Fruit fly (Drosophila melanogaster) whole organism, embryonic: Measurements from ENCODE around the gene CG2681.

Source experiments
- Abd-B ChIP-seq: fragments of 200-800 bp; sonication (Bioruptor generic); optimal IDR thresholded peaks from 2 replicates; lab custom pipeline; 2018; ENCODE audit warnings: missing biosample characterization, mild to moderate bottlenecking, missing genetic modification characterization, moderate library complexity
- Awh ChIP-seq: fragments of 200-800 bp; sonication (Bioruptor generic); IDR thresholded peaks from 2 replicates; pipeline ENCODE4, ENCODE4 v1.3.6; 2022; ENCODE audit warnings: missing biosample characterization, missing genetic modification characterization
- CG11085 ChIP-seq: fragments of 200-800 bp; sonication (Bioruptor generic); IDR thresholded peaks from 2 replicates; pipeline ENCODE4 v1.3.6; 2022; ENCODE audit warnings: missing biosample characterization, missing genetic modification characterization
- CG11504 ChIP-seq: fragments of 200-800 bp; sonication (Bioruptor generic); optimal IDR thresholded peaks from 3 replicates; lab custom pipeline; 2019; ENCODE audit warnings: missing biosample characterization, mild to moderate bottlenecking, missing genetic modification characterization, moderate library complexity
- CG12769 ChIP-seq: fragments of 200-800 bp; sonication (Bioruptor generic); optimal IDR thresholded peaks from 2 replicates; lab custom pipeline; 2019; ENCODE audit warnings: missing biosample characterization, mild to moderate bottlenecking, missing genetic modification characterization, moderate library complexity
- CG13296 ChIP-seq: fragments of 200-800 bp; sonication (Bioruptor generic); optimal IDR thresholded peaks from 3 replicates; lab custom pipeline; 2018; ENCODE audit warnings: missing biosample characterization, mild to moderate bottlenecking, missing genetic modification characterization
- CG13424 ChIP-seq: fragments of 200-800 bp; sonication (Bioruptor generic); optimal IDR thresholded peaks from 2 replicates; lab custom pipeline; 2019; ENCODE audit warnings: missing biosample characterization, mild to moderate bottlenecking, missing genetic modification characterization, moderate library complexity
- CG14050 ChIP-seq: fragments of 200-800 bp; sonication (Bioruptor generic); IDR thresholded peaks from 3 replicates; pipeline ENCODE4 v1.3.6; 2022; ENCODE audit warnings: missing biosample characterization, missing genetic modification characterization
- CG17359 ChIP-seq: fragments of 200-800 bp; sonication (Bioruptor generic); optimal IDR thresholded peaks from 3 replicates; lab custom pipeline; 2018; ENCODE audit warnings: missing biosample characterization, mild to moderate bottlenecking, missing genetic modification characterization, moderate library complexity
- CG18619 ChIP-seq: fragments of 200-800 bp; sonication (Bioruptor generic); optimal IDR thresholded peaks from 3 replicates; lab custom pipeline; 2017; ENCODE audit warnings: missing biosample characterization, mild to moderate bottlenecking, missing genetic modification characterization
- CG2129 ChIP-seq: fragments of 200-800 bp; sonication (Bioruptor generic); IDR thresholded peaks from 2 replicates; pipeline ENCODE4 v1.3.6; 2022; ENCODE audit warnings: missing biosample characterization, missing genetic modification characterization; ENCODE audit not compliant: partially characterized antibody
- CG2202 ChIP-seq: fragments of 200-800 bp; sonication (Bioruptor generic); optimal IDR thresholded peaks from 2 replicates; lab custom pipeline; 2018; ENCODE audit warnings: missing biosample characterization, mild to moderate bottlenecking, missing genetic modification characterization
- CG5245 ChIP-seq: fragments of 200-800 bp; sonication (Bioruptor generic); optimal IDR thresholded peaks from 3 replicates; lab custom pipeline; 2016; ENCODE audit warnings: missing biosample characterization, missing genetic modification characterization
- CG6765 ChIP-seq: fragments of 200-800 bp; sonication (Bioruptor generic); optimal IDR thresholded peaks from 3 replicates; lab custom pipeline; 2017; ENCODE audit warnings: missing biosample characterization, mild to moderate bottlenecking, missing genetic modification characterization
- CG7928 ChIP-seq: fragments of 200-800 bp; sonication (Bioruptor generic); optimal IDR thresholded peaks from 2 replicates; lab custom pipeline; 2017; ENCODE audit warnings: missing biosample characterization, mild to moderate bottlenecking, missing genetic modification characterization
- CG8359 ChIP-seq: fragments of 200-800 bp; sonication (Bioruptor generic); optimal IDR thresholded peaks from 2 replicates; lab custom pipeline; 2017; ENCODE audit warnings: missing biosample characterization, mild to moderate bottlenecking, missing genetic modification characterization, borderline replicate concordance
- D ChIP-seq, 2 experiments: fragments of 200-800 bp in 1 of 2; fragments of >200 bp in 1 of 2; sonication (Bioruptor generic) in 1 of 2; optimal IDR thresholded peaks; 2 replicates in 1 of 2; 3 replicates in 1 of 2; lab custom pipeline; 2017; ENCODE audit warnings: mild to moderate bottlenecking in 1 of 2, missing biosample characterization in 1 of 2, missing genetic modification characterization in 1 of 2, missing genetic modification reagents in 1 of 2
- Deaf1 ChIP-seq: fragments of 200-800 bp; optimal IDR thresholded peaks from 3 replicates; lab custom pipeline; 2019; ENCODE audit warnings: missing biosample characterization, mild to moderate bottlenecking, missing genetic modification characterization, moderate library complexity
- HLH54F ChIP-seq: fragments of 200-800 bp; sonication (Bioruptor generic); optimal IDR thresholded peaks from 3 replicates; lab custom pipeline; 2016; ENCODE audit warnings: missing biosample characterization, missing genetic modification characterization
- HLHmδ ChIP-seq: fragments of 200-800 bp; sonication (Bioruptor generic); optimal IDR thresholded peaks from 2 replicates; lab custom pipeline; 2018; ENCODE audit warnings: missing biosample characterization, mild to moderate bottlenecking, missing genetic modification characterization, moderate library complexity
- Kr ChIP-seq: fragments of 200-800 bp; sonication (Bioruptor generic); optimal IDR thresholded peaks from 2 replicates; lab custom pipeline; 2017; ENCODE audit warnings: missing biosample characterization, mild to moderate bottlenecking, missing genetic modification characterization
- MESR4 ChIP-seq: fragments of 200-800 bp; sonication (Bioruptor generic); optimal IDR thresholded peaks from 2 replicates; lab custom pipeline; 2018; ENCODE audit warnings: missing biosample characterization, mild to moderate bottlenecking, missing genetic modification characterization, moderate library complexity
- Max ChIP-seq: fragments of 200-800 bp; sonication (Bioruptor generic); optimal IDR thresholded peaks from 2 replicates; lab custom pipeline; 2016; ENCODE audit warnings: missing biosample characterization, mild to moderate bottlenecking, missing genetic modification characterization
- Rfx ChIP-seq: fragments of 200-800 bp; sonication (Bioruptor generic); IDR thresholded peaks from 2 replicates; pipeline ENCODE4 v1.3.6; 2022; ENCODE audit warnings: missing biosample characterization, missing genetic modification characterization
- bsh ChIP-seq, 2 experiments: fragments of 200-800 bp; sonication (Bioruptor generic); optimal IDR thresholded peaks; 2 replicates each; lab custom pipeline; 2017 to 2018; ENCODE audit warnings: mild to moderate bottlenecking in 2 of 2, missing biosample characterization in 2 of 2, missing genetic modification characterization in 2 of 2, moderate library complexity in 1 of 2
- croc ChIP-seq: fragments of 200-800 bp; sonication (Bioruptor generic); conservative IDR thresholded peaks from 3 replicates; pipeline ENCODE4 v1.3.6; 2022; ENCODE audit warnings: missing biosample characterization, missing genetic modification characterization
- dpn ChIP-seq, 2 experiments: fragments of 200-800 bp; sonication (Bioruptor generic); optimal IDR thresholded peaks; 3 replicates each; lab custom pipeline; 2016; ENCODE audit warnings: missing biosample characterization in 2 of 2, missing genetic modification characterization in 2 of 2
- fd64A ChIP-seq: fragments of 200-800 bp; sonication (Bioruptor generic); optimal IDR thresholded peaks from 3 replicates; lab custom pipeline; 2018; ENCODE audit warnings: missing biosample characterization, mild to moderate bottlenecking, missing genetic modification characterization
- fru ChIP-seq: fragments of >200 bp; optimal IDR thresholded peaks from 2 replicates; lab custom pipeline; 2017
- gt ChIP-seq: fragments of 200-800 bp; sonication (Bioruptor generic); IDR thresholded peaks from 2 replicates; pipeline ENCODE4 v1.3.6; 2022; ENCODE audit warnings: missing biosample characterization, missing genetic modification characterization
- ind ChIP-seq: fragments of 200-800 bp; sonication (Bioruptor generic); optimal IDR thresholded peaks from 3 replicates; lab custom pipeline; 2016; ENCODE audit warnings: missing biosample characterization, missing genetic modification characterization
- kay ChIP-seq: fragments of 200-800 bp; sonication (Bioruptor generic); optimal IDR thresholded peaks from 2 replicates; lab custom pipeline; 2016; ENCODE audit warnings: missing biosample characterization, missing genetic modification characterization
- klu ChIP-seq: fragments of 200-800 bp; sonication (Bioruptor generic); IDR thresholded peaks from 2 replicates; pipeline ENCODE4 v1.3.6; 2022; ENCODE audit warnings: missing biosample characterization, missing genetic modification characterization
- lov ChIP-seq, 2 experiments: fragments of 200-800 bp in 1 of 2; fragments of >200 bp in 1 of 2; sonication (Bioruptor generic) in 1 of 2; IDR thresholded peaks in 1 of 2; optimal IDR thresholded peaks in 1 of 2; 2 replicates in 1 of 2; 3 replicates in 1 of 2; pipeline versions ENCODE4 v1.3.6 to Lab custom; 2017 to 2022; ENCODE audit warnings: missing biosample characterization in 1 of 2, missing genetic modification characterization in 1 of 2
- pan ChIP-seq, 4 experiments: fragments of >200 bp in 3 of 4; fragments of 200-800 bp in 1 of 4; sonication (Bioruptor generic) in 1 of 4; optimal IDR thresholded peaks in 3 of 4; IDR thresholded peaks in 1 of 4; 2 replicates each; pipeline versions ENCODE4 v1.3.6 to Lab custom; 2017 to 2022; ENCODE audit warnings: missing biosample characterization in 2 of 4, missing genetic modification characterization in 2 of 4, mixed read lengths in 1 of 4
- phol ChIP-seq: fragments of 200-800 bp; sonication (Bioruptor generic); optimal IDR thresholded peaks from 3 replicates; lab custom pipeline; 2018; ENCODE audit warnings: missing biosample characterization, mild to moderate bottlenecking, missing genetic modification characterization, moderate library complexity
- pita ChIP-seq: fragments of 200-800 bp; sonication (Bioruptor generic); optimal IDR thresholded peaks from 2 replicates; lab custom pipeline; 2017; ENCODE audit warnings: missing biosample characterization, mild to moderate bottlenecking, missing genetic modification characterization
- row ChIP-seq: fragments of 200-800 bp; sonication (Bioruptor generic); IDR thresholded peaks from 3 replicates; pipeline ENCODE4 v1.3.6; 2022; ENCODE audit warnings: missing biosample characterization, missing genetic modification characterization
- run ChIP-seq: fragments of 200-800 bp; sonication (Bioruptor generic); optimal IDR thresholded peaks from 3 replicates; lab custom pipeline; 2018; ENCODE audit warnings: missing biosample characterization, mild to moderate bottlenecking, missing genetic modification characterization
- shn ChIP-seq: fragments of 200-800 bp; sonication (Bioruptor generic); optimal IDR thresholded peaks from 3 replicates; lab custom pipeline; 2016; ENCODE audit warnings: missing biosample characterization, missing genetic modification characterization
- sob ChIP-seq: fragments of 200-800 bp; sonication (Bioruptor generic); IDR thresholded peaks from 2 replicates; pipeline ENCODE4 v1.3.6; 2022; ENCODE audit warnings: missing biosample characterization, missing genetic modification characterization
- sr ChIP-seq: fragments of 200-800 bp; sonication (Bioruptor generic); IDR thresholded peaks from 3 replicates; pipeline ENCODE4 v1.3.6; 2022; ENCODE audit warnings: missing biosample characterization, missing genetic modification characterization
- trh ChIP-seq: fragments of 200-800 bp; sonication (Bioruptor generic); optimal IDR thresholded peaks from 2 replicates; lab custom pipeline; 2016; ENCODE audit warnings: missing biosample characterization, missing genetic modification characterization
- twi ChIP-seq: fragments of 200-800 bp; optimal IDR thresholded peaks from 2 replicates; lab custom pipeline; 2019; ENCODE audit warnings: missing biosample characterization, mild to moderate bottlenecking, missing genetic modification characterization, moderate library complexity
- unpg ChIP-seq: fragments of 200-800 bp; sonication (Bioruptor generic); optimal IDR thresholded peaks from 3 replicates; lab custom pipeline; 2018; ENCODE audit warnings: missing biosample characterization, mild to moderate bottlenecking, missing genetic modification characterization, moderate library complexity
- wek ChIP-seq: fragments of 200-800 bp; sonication (Bioruptor generic); optimal IDR thresholded peaks from 3 replicates; lab custom pipeline; 2018; ENCODE audit warnings: missing biosample characterization, mild to moderate bottlenecking, missing genetic modification characterization, moderate library complexity
- wor ChIP-seq: fragments of 200-800 bp; sonication (Bioruptor generic); IDR thresholded peaks from 2 replicates; pipeline ENCODE4 v1.3.6; 2022; ENCODE audit warnings: missing biosample characterization, missing genetic modification characterization
- zf30C ChIP-seq: fragments of 200-800 bp; sonication (Bioruptor generic); optimal IDR thresholded peaks from 3 replicates; lab custom pipeline; 2018; ENCODE audit warnings: missing biosample characterization, mild to moderate bottlenecking, missing genetic modification characterization
- zfh1 ChIP-seq: fragments of 200-800 bp; sonication (Bioruptor generic); IDR thresholded peaks from 3 replicates; pipeline ENCODE4 v1.3.6; 2022; ENCODE audit warnings: missing biosample characterization, missing genetic modification characterization

The CG2681 gene

DNA sequence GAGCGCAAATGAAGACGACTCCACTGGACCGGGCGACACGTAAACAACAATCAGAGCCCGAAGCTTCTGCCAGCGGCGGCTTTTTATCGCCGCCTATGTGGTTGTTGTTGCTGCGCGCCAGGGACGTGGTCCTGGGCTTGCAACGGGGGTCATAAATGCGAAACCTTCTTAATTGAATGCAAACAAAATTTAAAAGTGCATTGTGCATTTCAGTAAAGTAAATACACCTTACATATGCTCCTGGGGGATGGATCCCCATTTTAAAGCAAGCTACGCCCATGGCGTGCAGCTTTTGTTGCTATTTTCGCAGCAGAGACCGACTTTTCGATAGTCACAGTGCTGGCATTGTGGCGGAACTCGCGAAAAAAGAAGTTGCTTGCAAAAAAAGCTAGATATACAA lies 4.8 kb upstream of the CG2681 start, which contains the start of gene Ugalt:
Ugalt (minus strand) TSS at position 160 of the 400 bp plus-strand sequence.
- TF ChIP-seq HLH54F (GFP tag; lab: Kevin White, UChicago) (peak; percentile 100), shn (peak; percentile 100), CG13424 (tag; lab: Kevin White, UChicago) (peak; percentile 100), twi (tag; lab: Kevin White, UChicago) (peak; percentile 100), fd64A (GFP tag; lab: Kevin White, UChicago) (peak; percentile 100), CG2129 (no peak), trh (GFP tag; lab: Kevin White, UChicago) (peak; percentile 100), kay (peak; percentile 100), wek (peak; percentile 100), CG11504 (peak; percentile 99), fru (lab: Kevin White, UChicago) (no peak), Max (GFP tag; lab: Kevin White, UChicago) (peak; percentile 100), sr (peak; percentile 100), Kr (GFP tag; lab: Kevin White, UChicago) (peak; percentile 96), zfh1 (GFP tag; lab: Robert Waterston, UW) (peak; percentile 100), croc (peak; percentile 100), row (GFP tag; lab: Robert Waterston, UW) (peak; percentile 100), Rfx (GFP tag; lab: Robert Waterston, UW) (peak; percentile 100), bsh (GFP tag; optimal IDR thresholded peaks at IDR 0.05; lab: Kevin White, UChicago) (peak; percentile 100), CG7928 (GFP tag; lab: Kevin White, UChicago) (peak; percentile 96), CG8359 (GFP tag; lab: Kevin White, UChicago) (peak; percentile 98), unpg (GFP tag; lab: Kevin White, UChicago) (peak; percentile 100), wor (peak; percentile 100), D (optimal IDR thresholded peaks at IDR 0.05; lab: Kevin White, UChicago) (no peak), D (GFP tag; optimal IDR thresholded peaks at IDR 0.05; lab: Kevin White, UChicago) (peak; percentile 100), Deaf1 (tag; lab: Kevin White, UChicago) (peak; percentile 95), pita (no peak), pan (optimal IDR thresholded peaks at IDR 0.05; lab: Kevin White, UChicago) (no peak), pan (GFP tag; optimal IDR thresholded peaks at IDR 0.05 in 1 of 2, IDR thresholded peaks at IDR 0.05 in 1 of 2) (peak in 1 of 2 experiments; percentile 100), Abd-B (GFP tag; lab: Kevin White, UChicago) (peak; percentile 100), CG11085 (GFP tag; lab: Robert Waterston, UW) (peak; percentile 100), lov (optimal IDR thresholded peaks at IDR 0.05; lab: Kevin White, UChicago) (no peak), lov (GFP tag; IDR thresholded peaks at IDR 0.05; lab: Robert Waterston, UW) (peak; percentile 100), zf30C (GFP tag; lab: Kevin White, UChicago) (peak; percentile 57), CG18619 (peak; percentile 100), run (tag; lab: Kevin White, UChicago) (peak; percentile 100), gt (GFP tag; lab: Robert Waterston, UW) (peak; percentile 100), sob (GFP tag; lab: Robert Waterston, UW) (peak; percentile 100), klu (GFP tag; lab: Robert Waterston, UW) (peak; percentile 100), dpn (GFP tag; optimal IDR thresholded peaks at IDR 0.05; lab: Kevin White, UChicago) (peak; percentile 100), CG14050 (GFP tag; lab: Robert Waterston, UW) (peak; percentile 100), CG6765 (GFP tag; lab: Kevin White, UChicago) (peak; percentile 100), phol (peak; percentile 100), MESR4 (GFP tag; lab: Kevin White, UChicago) (peak; percentile 100), CG2202 (peak; percentile 100), CG5245 (GFP tag; lab: Kevin White, UChicago) (peak; percentile 100), HLHmδ (GFP tag; lab: Kevin White, UChicago) (peak; percentile 98), CG13296 (GFP tag; lab: Kevin White, UChicago) (peak; percentile 100), ind (GFP tag; lab: Kevin White, UChicago) (peak; percentile 100), Awh (GFP tag; lab: Robert Waterston, UW) (peak; percentile 100), CG12769 (peak; percentile 100), CG17359 (tag; lab: Kevin White, UChicago) (peak; percentile 100)
